Fruit fly (Drosophila melanogaster): Measurements from ENCODE around the gene CG13856.

The CG13856 gene

dm6 chr3R:22368777-22369214 is 33.7 kb upstream of the CG13856 start (continued):
- TF ChIP-seq lbe (GFP tag; optimal IDR thresholded peaks at IDR 0.05) (peak; percentile 25), CG13894 (tag; optimal IDR thresholded peaks at IDR 0.05) (no peak), CG4820 (GFP tag; optimal IDR thresholded peaks at IDR 0.05) (no peak), CG14710 (tag; optimal IDR thresholded peaks at IDR 0.05) (peak; percentile 7), CG34376 (GFP tag; optimal IDR thresholded peaks at IDR 0.05) (no peak), row (GFP tag; IDR thresholded peaks at IDR 0.05) (peak; percentile 95), mam (GFP tag; optimal IDR thresholded peaks at IDR 0.05) (peak; percentile 71), TFAM (GFP tag; optimal IDR thresholded peaks at IDR 0.05) (no peak), ftz-f1 (GFP tag; optimal IDR thresholded peaks at IDR 0.05) (no peak), CG17328 (GFP tag; IDR thresholded peaks at IDR 0.05) (peak; percentile 74), nmo (GFP tag; optimal IDR thresholded peaks at IDR 0.05) (peak; percentile 64), Dad (GFP tag; optimal IDR thresholded peaks at IDR 0.05) (no peak), Sox100B (GFP tag; optimal IDR thresholded peaks at IDR 0.05) (no peak), cas (GFP tag; IDR thresholded peaks at IDR 0.05) (0 out of 2 replicates have a peak, but pooled peaks have one; percentile 40), grau (tag; optimal IDR thresholded peaks at IDR 0.05) (peak; percentile 68), ara (GFP tag; IDR thresholded peaks at IDR 0.05) (peak; percentile 46), CHES-1-like (GFP tag; optimal IDR thresholded peaks at IDR 0.05) (no peak), Drgx (GFP tag; IDR thresholded peaks at IDR 0.05) (peak; percentile 62), trem (tag; optimal IDR thresholded peaks at IDR 0.05) (no peak), CG8089 (GFP tag; optimal IDR thresholded peaks at IDR 0.05) (no peak), CG18599 (GFP tag; optimal IDR thresholded peaks at IDR 0.05) (peak; percentile 87), Nf-YC (tag; optimal IDR thresholded peaks at IDR 0.05) (no peak), CG9817 (tag; optimal IDR thresholded peaks at IDR 0.05) (peak; percentile 60), CG12155 (GFP tag; optimal IDR thresholded peaks at IDR 0.05) (peak; percentile 44), E2f2 (GFP tag; IDR thresholded peaks at IDR 0.05) (peak; percentile 54), Rfx (GFP tag; IDR thresholded peaks at IDR 0.05) (peak; percentile 78), Sox102F (GFP tag; optimal IDR thresholded peaks at IDR 0.05) (peak; percentile 61), CG8765 (GFP tag; IDR thresholded peaks at IDR 0.05) (peak; percentile 6; the same call in 1 of the 2 replicates), aop (GFP tag; IDR thresholded peaks at IDR 0.05) (no peak), pzg (GFP tag; optimal IDR thresholded peaks at IDR 0.05) (no peak), Neu2 (GFP tag; optimal IDR thresholded peaks at IDR 0.05; ENCODE audit: borderline replicate concordance) (no peak), D19A (tag; optimal IDR thresholded peaks at IDR 0.05) (peak; percentile 75), cwo (GFP tag; optimal IDR thresholded peaks at IDR 0.05) (peak; percentile 55), lab (GFP tag; optimal IDR thresholded peaks at IDR 0.05) (peak; percentile 85), lola (GFP tag; optimal IDR thresholded peaks at IDR 0.05) (peak in 1 of 3 experiments; percentile 23), CG17829 (tag; optimal IDR thresholded peaks at IDR 0.05) (no peak), Chrac-16 (GFP tag; optimal IDR thresholded peaks at IDR 0.05) (peak; percentile 14), pita (GFP tag; optimal IDR thresholded peaks at IDR 0.05) (no peak), CG9727 (GFP tag; optimal IDR thresholded peaks at IDR 0.05) (peak; percentile 74), zf30C (GFP tag; optimal IDR thresholded peaks at IDR 0.05) (no peak), tap (tag; optimal IDR thresholded peaks at IDR 0.05) (no peak), cg (GFP tag; optimal IDR thresholded peaks at IDR 0.05) (no peak), CG1529 (GFP tag; optimal IDR thresholded peaks at IDR 0.05) (no peak), Poxn (GFP tag; IDR thresholded peaks at IDR 0.05) (peak; percentile 65; the same call in 1 of the 2 replicates), Sin3A (optimal IDR thresholded peaks at IDR 0.05) (no peak), org-1 (GFP tag; optimal IDR thresholded peaks at IDR 0.05) (peak; percentile 61), Pdp1 (GFP tag; optimal IDR thresholded peaks at IDR 0.05) (peak in 1 of 2 experiments; percentile 73), Ets65A (GFP tag) (peak; percentile 87), phol (tag; optimal IDR thresholded peaks at IDR 0.05) (peak; percentile 46), Scr (GFP tag; IDR thresholded peaks at IDR 0.05; ENCODE audit: partially characterized antibody) (no peak), grn (GFP tag; optimal IDR thresholded peaks at IDR 0.05) (no peak)
